4 worm cellular contexts compared by ENCODE assay signal in genomic region chrII:5373275-5374047, ce11.
A peak's percentile ranks its signal among the peaks of the same experiment; 100 is the strongest.
TF ChIP-seq lines count a peak whose summit lies in the region.

Gene agt-2 (minus strand): TSS chrII:5373827.
Gene F09E5.3 (plus strand): TSS chrII:5373997.

TF ChIP-seq in whole organism, L2 larva, 48 proteins besides CTCF, POLR2A, EP300 and RAD21 (continued from another document):
- TF ChIP-seq nhr-11 (tag; optimal IDR thresholded peaks at IDR 0.05; lab: Kevin White, UChicago) (no peak), lsy-2 (tag; optimal IDR thresholded peaks at IDR 0.05; lab: Kevin White, UChicago) (peak; percentile 90 to 96), snpc-4 (tag; optimal IDR thresholded peaks at IDR 0.05; lab: Kevin White, UChicago) (peak; percentile 82), nhr-77 (tag; optimal IDR thresholded peaks at IDR 0.05; lab: Kevin White, UChicago) (peak; percentile 61), ztf-11 (tag; optimal IDR thresholded peaks at IDR 0.05; lab: Kevin White, UChicago) (no peak), nhr-237 (tag; optimal IDR thresholded peaks at IDR 0.05; lab: Kevin White, UChicago) (peak; percentile 11), gmeb-1 (tag; optimal IDR thresholded peaks at IDR 0.05; lab: Kevin White, UChicago) (peak; percentile 92), nhr-10 (tag; optimal IDR thresholded peaks at IDR 0.05; lab: Kevin White, UChicago) (peak; percentile 37), crh-2 (tag; optimal IDR thresholded peaks at IDR 0.05; lab: Kevin White, UChicago) (peak; percentile 94), ZK546.5 (tag; optimal IDR thresholded peaks at IDR 0.05; lab: Kevin White, UChicago) (peak; percentile 43), unc-62 (GFP tag; optimal IDR thresholded peaks at IDR 0.05; lab: Kevin White, UChicago) (no peak), zag-1 (tag; optimal IDR thresholded peaks at IDR 0.05; lab: Kevin White, UChicago) (peak; percentile 74), nhr-12 (tag; optimal IDR thresholded peaks at IDR 0.05; lab: Kevin White, UChicago) (peak; percentile 55), C34F6.9 (tag; optimal IDR thresholded peaks at IDR 0.05; lab: Kevin White, UChicago) (peak; percentile 99), sem-4 (tag; optimal IDR thresholded peaks at IDR 0.05; lab: Kevin White, UChicago) (peak; percentile 83), nhr-25 (tag; optimal IDR thresholded peaks at IDR 0.05; lab: Kevin White, UChicago) (peak; percentile 96), lin-39 (tag; optimal IDR thresholded peaks at IDR 0.05; lab: Kevin White, UChicago) (no peak), nhr-23 (tag; optimal IDR thresholded peaks at IDR 0.05; lab: Kevin White, UChicago) (no peak), elt-3 (tag; optimal IDR thresholded peaks at IDR 0.05; lab: Kevin White, UChicago) (no peak), peb-1 (tag; optimal IDR thresholded peaks at IDR 0.05; lab: Kevin White, UChicago) (no peak), alr-1 (tag; optimal IDR thresholded peaks at IDR 0.05; lab: Kevin White, UChicago) (no peak), Y55F3AM.14 (GFP tag; optimal IDR thresholded peaks at IDR 0.05; lab: Kevin White, UChicago) (no peak), nhr-6 (tag; optimal IDR thresholded peaks at IDR 0.05; lab: Kevin White, UChicago) (peak; percentile 92), sma-3 (GFP tag; optimal IDR thresholded peaks at IDR 0.05; lab: Kevin White, UChicago) (peak; percentile 89), blmp-1 (tag; optimal IDR thresholded peaks at IDR 0.05; lab: Kevin White, UChicago; ENCODE audit: insufficient read depth) (peak; percentile 63), elt-1 (tag; optimal IDR thresholded peaks at IDR 0.05; lab: Kevin White, UChicago) (no peak)

TF ChIP-seq in whole organism, L4 larva, 104 proteins besides CTCF, POLR2A, EP300 and RAD21 (continued from another document and continues in another):
- TF ChIP-seq F49E8.2 (tag; optimal IDR thresholded peaks at IDR 0.05; lab: Kevin White, UChicago; ENCODE audit: borderline replicate concordance) (no peak), unc-130 (GFP tag; optimal IDR thresholded peaks at IDR 0.05; lab: Kevin White, UChicago) (peak; percentile 27), zip-2 (tag; optimal IDR thresholded peaks at IDR 0.05; lab: Kevin White, UChicago) (peak; percentile 48), R02D3.7 (tag; optimal IDR thresholded peaks at IDR 0.05; lab: Kevin White, UChicago) (no peak), gei-8 (GFP tag; optimal IDR thresholded peaks at IDR 0.05; lab: Kevin White, UChicago) (no peak), ceh-20 (GFP tag; IDR thresholded peaks at IDR 0.05; lab: Robert Waterston, UW) (peak; percentile 85), tra-1 (GFP tag; IDR thresholded peaks at IDR 0.05; lab: Robert Waterston, UW) (peak; percentile 47), ceh-82 (tag; optimal IDR thresholded peaks at IDR 0.05; lab: Kevin White, UChicago) (no peak), ctbp-1 (GFP tag; IDR thresholded peaks at IDR 0.05; lab: Robert Waterston, UW) (peak; percentile 80; the same call in 1 of the 2 replicates), lin-39 (tag; optimal IDR thresholded peaks at IDR 0.05; lab: Kevin White, UChicago) (no peak), madf-5 (GFP tag; IDR thresholded peaks at IDR 0.05; lab: Robert Waterston, UW) (no peak), hmg-1.1 (GFP tag; IDR thresholded peaks at IDR 0.05; lab: Robert Waterston, UW) (peak; percentile 73; the same call in 1 of the 2 replicates), daf-16 (GFP tag; optimal IDR thresholded peaks at IDR 0.05; lab: Kevin White, UChicago) (peak in 1 of 2 experiments; percentile 19), daf-16 (tag; optimal IDR thresholded peaks at IDR 0.05; lab: Kevin White, UChicago) (peak; percentile 19), dve-1 (tag; optimal IDR thresholded peaks at IDR 0.05; lab: Kevin White, UChicago; ENCODE audit: insufficient read depth) (peak; percentile 91), ama-1 (optimal IDR thresholded peaks at IDR 0.05; lab: Kevin White, UChicago) (no peak), Y48G9A.11 (GFP tag; IDR thresholded peaks at IDR 0.05; lab: Robert Waterston, UW) (no peak), cey-2 (tag; optimal IDR thresholded peaks at IDR 0.05; lab: Kevin White, UChicago; ENCODE audit: borderline replicate concordance, insufficient read depth) (no peak), lin-13 (GFP tag; optimal IDR thresholded peaks at IDR 0.05; lab: Kevin White, UChicago) (peak; percentile 84), ceh-62 (tag; optimal IDR thresholded peaks at IDR 0.05; lab: Kevin White, UChicago) (no peak), D1046.2 (GFP tag; IDR thresholded peaks at IDR 0.05; lab: Robert Waterston, UW) (no peak), mes-2 (tag; optimal IDR thresholded peaks at IDR 0.05; lab: Kevin White, UChicago; ENCODE audit: poor library complexity, severe bottlenecking) (peak; percentile 93), T20F7.1 (GFP tag; optimal IDR thresholded peaks at IDR 0.05; lab: Kevin White, UChicago) (peak; percentile 80), hlh-11 (tag; optimal IDR thresholded peaks at IDR 0.05; lab: Kevin White, UChicago) (peak; percentile 83), ZK546.5 (tag; optimal IDR thresholded peaks at IDR 0.05; lab: Kevin White, UChicago) (no peak), nhr-10 (tag; optimal IDR thresholded peaks at IDR 0.05; lab: Kevin White, UChicago) (no peak), Y105C5A.15 (GFP tag; IDR thresholded peaks at IDR 0.05; lab: Robert Waterston, UW) (no peak), hif-1 (tag; optimal IDR thresholded peaks at IDR 0.05; lab: Kevin White, UChicago) (peak in 1 of 2 experiments; percentile 58), F26F4.8 (GFP tag; conservative IDR thresholded peaks at IDR 0.05; lab: Robert Waterston, UW) (no peak), lim-7 (GFP tag; IDR thresholded peaks at IDR 0.05; lab: Robert Waterston, UW) (no peak), nhr-25 (tag; optimal IDR thresholded peaks at IDR 0.05; lab: Kevin White, UChicago; ENCODE audit: borderline replicate concordance, insufficient read depth) (peak; percentile 73), unc-39 (tag; optimal IDR thresholded peaks at IDR 0.05; lab: Kevin White, UChicago) (no peak), nhr-76 (tag; optimal IDR thresholded peaks at IDR 0.05; lab: Kevin White, UChicago) (no peak), F44E2.7 (GFP tag; IDR thresholded peaks at IDR 0.05; lab: Robert Waterston, UW) (no peak), nhr-6 (tag; optimal IDR thresholded peaks at IDR 0.05; lab: Kevin White, UChicago) (peak; percentile 58)

TF ChIP-seq in whole organism, late embryonic, 69 proteins besides CTCF, POLR2A, EP300 and RAD21 (continued from another document):
- TF ChIP-seq C38D4.7 (GFP tag; optimal IDR thresholded peaks at IDR 0.05; lab: Kevin White, UChicago) (no peak), pha-4 (tag; optimal IDR thresholded peaks at IDR 0.05; lab: Kevin White, UChicago) (no peak), tbx-2 (tag; optimal IDR thresholded peaks at IDR 0.05; lab: Kevin White, UChicago) (peak; percentile 55), ceh-2 (tag; optimal IDR thresholded peaks at IDR 0.05; lab: Kevin White, UChicago) (peak; percentile 7), ama-1 (optimal IDR thresholded peaks at IDR 0.05; lab: Kevin White, UChicago) (no peak), ref-2 (tag; optimal IDR thresholded peaks at IDR 0.05; lab: Kevin White, UChicago) (peak; percentile 31), gmeb-2 (tag; optimal IDR thresholded peaks at IDR 0.05; lab: Kevin White, UChicago) (no peak), ceh-30 (tag; optimal IDR thresholded peaks at IDR 0.05; lab: Kevin White, UChicago) (peak; percentile 92), ets-4 (tag; optimal IDR thresholded peaks at IDR 0.05; lab: Kevin White, UChicago) (peak; percentile 47), hlh-13 (GFP tag; optimal IDR thresholded peaks at IDR 0.05; lab: Kevin White, UChicago) (no peak), ceh-45 (GFP tag; IDR thresholded peaks at IDR 0.05; lab: Robert Waterston, UW) (peak; percentile 23; the same call in 1 of the 2 replicates), pqm-1 (tag; optimal IDR thresholded peaks at IDR 0.05; lab: Kevin White, UChicago) (no peak), rnt-1 (tag; optimal IDR thresholded peaks at IDR 0.05; lab: Kevin White, UChicago) (no peak), fax-1 (tag; optimal IDR thresholded peaks at IDR 0.05; lab: Kevin White, UChicago) (no peak), unc-55 (GFP tag; optimal IDR thresholded peaks at IDR 0.05; lab: Kevin White, UChicago) (peak; percentile 8), sdc-2 (tag; optimal IDR thresholded peaks at IDR 0.05; lab: Kevin White, UChicago) (peak; percentile 25), madf-2 (tag; optimal IDR thresholded peaks at IDR 0.05; lab: Kevin White, UChicago) (peak; percentile 39), ztf-16 (tag; optimal IDR thresholded peaks at IDR 0.05; lab: Kevin White, UChicago) (no peak), ttx-3 (tag; optimal IDR thresholded peaks at IDR 0.05; lab: Kevin White, UChicago) (no peak), zip-5 (tag; optimal IDR thresholded peaks at IDR 0.05; lab: Kevin White, UChicago) (no peak), ceh-6 (GFP tag; optimal IDR thresholded peaks at IDR 0.05; lab: Kevin White, UChicago) (no peak), unc-42 (tag; optimal IDR thresholded peaks at IDR 0.05; lab: Kevin White, UChicago) (peak; percentile 65), pax-1 (tag; optimal IDR thresholded peaks at IDR 0.05; lab: Kevin White, UChicago) (no peak)

TF ChIP-seq in whole organism, mixed stage, embryonic, 35 proteins besides CTCF, POLR2A, EP300 and RAD21 (continued from another document):
- TF ChIP-seq nhr-76 (tag; optimal IDR thresholded peaks at IDR 0.05; lab: Kevin White, UChicago) (no peak), nhr-28 (tag; optimal IDR thresholded peaks at IDR 0.05; lab: Kevin White, UChicago) (no peak), cnd-1 (tag; optimal IDR thresholded peaks at IDR 0.05; lab: Kevin White, UChicago) (peak; percentile 36), unc-120 (tag; optimal IDR thresholded peaks at IDR 0.05; lab: Kevin White, UChicago; ENCODE audit: poor library complexity, severe bottlenecking) (no peak), flh-1 (GFP tag; optimal IDR thresholded peaks at IDR 0.05; lab: Kevin White, UChicago) (no peak)
